Worm (Caenorhabditis elegans): Measurements from ENCODE around the gene lst-4.

Gene lst-4

DNA sequence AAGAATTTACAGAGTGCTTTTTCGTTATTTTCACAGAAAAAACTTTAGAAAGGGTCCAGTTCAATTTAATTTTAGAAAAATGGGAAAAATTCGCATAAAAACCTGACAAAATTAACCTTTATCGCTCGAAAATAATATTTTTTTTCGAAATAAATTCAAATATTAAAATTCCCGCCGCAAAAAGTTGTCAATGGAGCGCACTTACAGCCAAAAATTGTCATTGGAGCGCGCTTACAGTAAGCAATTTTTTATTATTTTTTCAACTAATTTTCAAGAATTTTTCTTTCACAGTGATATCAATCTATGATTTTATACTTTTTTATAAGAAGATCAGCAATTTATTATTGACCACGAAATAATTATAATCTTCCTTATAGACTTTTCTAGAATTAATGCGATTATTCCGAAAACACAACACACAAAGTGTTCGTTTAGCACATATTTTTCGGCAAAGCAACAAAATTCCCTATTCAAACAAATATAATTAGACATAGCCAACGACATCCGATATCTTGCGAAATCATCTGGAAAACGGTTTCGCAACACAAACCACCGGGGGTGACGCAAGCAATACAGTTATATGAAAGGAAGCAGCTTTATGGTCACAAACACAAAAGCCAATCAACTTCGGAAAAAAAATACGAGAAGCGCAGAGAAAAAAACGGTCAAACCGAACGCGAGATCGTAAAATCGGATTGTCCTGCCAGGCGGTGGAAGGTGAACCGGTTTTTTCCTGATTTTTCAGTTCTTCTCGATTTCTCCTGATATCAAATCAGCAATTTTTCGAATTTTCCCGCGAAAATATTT lies 728 bp upstream of the lst-4 start:
- TF ChIP-seq tbx-37 (GFP tag; conservative IDR thresholded peaks at IDR 0.05) (no peak), scrt-1 (GFP tag; IDR thresholded peaks at IDR 0.05) (no peak), aly-1 (tag; optimal IDR thresholded peaks at IDR 0.05) (no peak), sea-1 (GFP tag; conservative IDR thresholded peaks at IDR 0.05) (no peak), ets-7 (tag; optimal IDR thresholded peaks at IDR 0.05) (no peak), hnd-1 (tag; optimal IDR thresholded peaks at IDR 0.05) (no peak), flt-1 (GFP tag; IDR thresholded peaks at IDR 0.05) (no peak), tra-4 (tag; optimal IDR thresholded peaks at IDR 0.05) (no peak), F13C5.2 (tag; optimal IDR thresholded peaks at IDR 0.05) (no peak), hmg-4 (GFP tag; optimal IDR thresholded peaks at IDR 0.05) (no peak), ceh-36 (tag; optimal IDR thresholded peaks at IDR 0.05) (no peak), tbx-11 (GFP tag; IDR thresholded peaks at IDR 0.05) (no peak), pes-1 (GFP tag; IDR thresholded peaks at IDR 0.05) (no peak), hmbx-1 (tag; optimal IDR thresholded peaks at IDR 0.05) (no peak)

DNA sequence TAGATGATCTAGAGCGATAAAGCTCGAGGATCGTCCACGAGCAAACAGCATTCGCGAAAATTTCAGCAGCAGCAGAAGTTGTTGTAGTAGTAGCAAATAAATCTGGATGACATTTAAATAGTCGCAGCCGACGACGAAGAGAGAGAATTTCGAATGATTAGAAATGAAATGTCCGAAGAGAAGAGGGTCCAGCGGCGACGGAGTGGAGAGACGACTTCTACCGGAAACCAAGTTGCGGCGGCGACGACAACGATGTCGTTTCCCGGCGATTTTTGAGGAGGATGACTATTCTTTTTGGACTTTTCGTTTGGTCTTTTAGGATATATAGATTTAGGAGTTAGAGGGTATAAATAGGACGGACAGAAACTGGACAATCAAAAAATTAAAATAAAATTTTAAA lies 3.3 kb downstream of the lst-4 start:
- TF ChIP-seq hmg-4 (GFP tag; optimal IDR thresholded peaks at IDR 0.05) (no peak), ceh-13 (GFP tag; optimal IDR thresholded peaks at IDR 0.05) (no peak), ets-7 (tag; optimal IDR thresholded peaks at IDR 0.05) (no peak), F13C5.2 (tag; optimal IDR thresholded peaks at IDR 0.05) (no peak), tbx-11 (GFP tag; IDR thresholded peaks at IDR 0.05) (no peak), sea-1 (GFP tag; conservative IDR thresholded peaks at IDR 0.05) (no peak), hmbx-1 (tag; optimal IDR thresholded peaks at IDR 0.05) (no peak), scrt-1 (GFP tag; IDR thresholded peaks at IDR 0.05) (no peak), tbx-37 (GFP tag; conservative IDR thresholded peaks at IDR 0.05) (no peak), ceh-36 (tag; optimal IDR thresholded peaks at IDR 0.05) (no peak), aly-1 (tag; optimal IDR thresholded peaks at IDR 0.05) (no peak), tra-4 (tag; optimal IDR thresholded peaks at IDR 0.05) (no peak), hnd-1 (tag; optimal IDR thresholded peaks at IDR 0.05) (no peak), pes-1 (GFP tag; IDR thresholded peaks at IDR 0.05) (no peak), flt-1 (GFP tag; IDR thresholded peaks at IDR 0.05) (no peak)

DNA sequence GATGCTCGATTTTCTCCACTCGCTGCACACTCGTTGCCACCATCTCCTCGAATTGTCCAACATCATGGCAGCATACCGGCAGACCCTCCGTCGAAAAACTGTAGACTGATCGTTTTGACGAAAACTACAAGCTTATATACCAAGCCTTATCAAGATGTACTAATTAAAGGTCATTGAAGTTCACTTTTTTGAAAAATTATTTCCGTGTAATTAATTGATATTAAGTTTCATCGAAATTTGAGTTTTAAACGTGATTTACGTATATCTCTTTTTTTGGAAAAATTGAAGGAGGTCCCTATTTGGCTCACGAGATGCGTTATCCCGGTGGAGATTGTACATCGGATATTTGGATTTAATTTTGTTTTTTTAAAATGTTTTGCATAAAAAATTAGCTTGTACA lies 9.0 kb downstream of the lst-4 start, which contains the start of gene Y37A1B.4:
TSS of gene Y37A1B.4 (minus strand) at position 101 of the 400 bp plus-strand sequence.
- TF ChIP-seq scrt-1 (GFP tag; IDR thresholded peaks at IDR 0.05) (no peak), hmg-4 (GFP tag; optimal IDR thresholded peaks at IDR 0.05) (no peak), hnd-1 (tag; optimal IDR thresholded peaks at IDR 0.05) (no peak), aly-1 (tag; optimal IDR thresholded peaks at IDR 0.05) (no peak), tbx-37 (GFP tag; conservative IDR thresholded peaks at IDR 0.05) (no peak), ceh-13 (GFP tag; optimal IDR thresholded peaks at IDR 0.05) (no peak), F13C5.2 (tag; optimal IDR thresholded peaks at IDR 0.05) (no peak), hmbx-1 (tag; optimal IDR thresholded peaks at IDR 0.05) (no peak)

DNA sequence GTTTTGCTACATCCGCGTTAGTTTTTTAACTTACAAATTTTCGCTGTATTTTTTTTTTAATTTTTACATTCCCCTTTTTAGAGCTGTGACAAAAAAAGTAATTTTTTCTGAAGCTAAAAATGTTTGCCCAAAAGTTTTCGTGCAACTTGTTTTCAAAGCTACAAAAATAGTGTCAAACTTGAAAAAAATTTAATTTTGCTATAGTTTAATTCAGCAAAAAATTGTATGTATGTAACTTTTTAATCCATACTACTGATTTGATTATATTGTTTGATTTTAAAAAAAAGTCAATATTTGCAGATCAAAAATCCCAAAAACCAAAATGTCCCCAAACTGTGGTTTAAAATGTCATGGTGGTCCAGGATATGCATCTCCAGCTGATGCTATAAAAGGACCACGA lies 18.8 kb downstream of the lst-4 start, which contains the start of gene semo-1:
TSS of gene semo-1 (plus strand) at position 301 of the 400 bp plus-strand sequence.
- no peak for TF ChIP-seq ama-1 (optimal IDR thresholded peaks at IDR 0.05)
- no peak for TF ChIP-seq ceh-36 (tag; optimal IDR thresholded peaks at IDR 0.05)
- TF ChIP-seq tra-4 (tag; optimal IDR thresholded peaks at IDR 0.05), result no peak
- no peak for TF ChIP-seq F13C5.2 (tag; optimal IDR thresholded peaks at IDR 0.05)
- TF ChIP-seq tbx-11 (GFP tag; IDR thresholded peaks at IDR 0.05), result no peak
- TF ChIP-seq pes-1 (GFP tag; IDR thresholded peaks at IDR 0.05), result no peak
- no peak for TF ChIP-seq B0310.2 (tag; optimal IDR thresholded peaks at IDR 0.05)
- no peak for TF ChIP-seq aly-1 (tag; optimal IDR thresholded peaks at IDR 0.05)
- no peak for TF ChIP-seq hnd-1 (tag; optimal IDR thresholded peaks at IDR 0.05)

DNA sequence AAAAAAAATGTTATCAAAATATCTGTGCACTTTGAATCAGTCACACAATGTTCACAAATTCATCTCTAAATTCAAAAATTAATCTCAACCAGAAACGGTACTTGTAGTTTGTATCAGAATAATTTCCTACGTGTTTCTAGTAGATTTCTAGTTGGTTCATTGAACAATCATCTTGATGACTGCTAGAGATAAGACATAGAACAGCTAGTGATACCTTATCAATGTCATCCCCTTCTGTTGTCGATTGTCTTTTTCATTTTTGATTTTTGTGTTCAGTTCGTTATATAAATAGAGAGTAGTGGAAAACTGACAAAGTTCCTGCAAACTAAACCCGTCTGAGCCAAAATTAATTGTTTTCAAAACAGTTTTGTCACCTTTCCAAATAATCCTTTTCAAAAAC lies 19.2 kb downstream of the lst-4 start:
- TF ChIP-seq pes-1 (GFP tag; IDR thresholded peaks at IDR 0.05) (no peak), tra-4 (tag; optimal IDR thresholded peaks at IDR 0.05) (no peak)

DNA sequence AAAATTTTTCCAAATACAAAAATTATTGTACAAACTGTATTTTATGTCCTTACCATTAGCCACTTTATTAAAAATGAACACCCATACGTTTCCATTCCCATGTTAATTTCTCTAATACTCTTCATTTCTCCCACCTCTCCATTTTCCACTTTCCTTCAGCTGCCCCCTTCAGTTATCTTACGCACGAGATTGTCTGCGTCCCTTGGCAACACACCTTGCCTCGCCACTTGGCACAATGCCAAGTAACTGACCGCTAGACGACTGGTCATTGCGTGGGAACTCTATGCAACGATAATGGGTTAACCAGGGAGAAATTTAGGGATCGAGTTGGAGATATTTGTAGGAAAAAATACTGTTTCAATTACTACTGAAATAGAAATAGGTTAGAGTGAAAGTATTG lies 22.9 kb downstream of the lst-4 start:
- no peak for TF ChIP-seq ets-7 (tag; optimal IDR thresholded peaks at IDR 0.05)
- TF ChIP-seq hnd-1 (tag; optimal IDR thresholded peaks at IDR 0.05), result no peak
- no peak for TF ChIP-seq ama-1 (optimal IDR thresholded peaks at IDR 0.05)
- TF ChIP-seq hmg-4 (GFP tag; optimal IDR thresholded peaks at IDR 0.05), result no peak
- no peak for TF ChIP-seq pes-1 (GFP tag; IDR thresholded peaks at IDR 0.05)
- no peak for TF ChIP-seq flt-1 (GFP tag; IDR thresholded peaks at IDR 0.05)
- peak; percentile 65 for TF ChIP-seq F13C5.2 (tag; optimal IDR thresholded peaks at IDR 0.05)

DNA sequence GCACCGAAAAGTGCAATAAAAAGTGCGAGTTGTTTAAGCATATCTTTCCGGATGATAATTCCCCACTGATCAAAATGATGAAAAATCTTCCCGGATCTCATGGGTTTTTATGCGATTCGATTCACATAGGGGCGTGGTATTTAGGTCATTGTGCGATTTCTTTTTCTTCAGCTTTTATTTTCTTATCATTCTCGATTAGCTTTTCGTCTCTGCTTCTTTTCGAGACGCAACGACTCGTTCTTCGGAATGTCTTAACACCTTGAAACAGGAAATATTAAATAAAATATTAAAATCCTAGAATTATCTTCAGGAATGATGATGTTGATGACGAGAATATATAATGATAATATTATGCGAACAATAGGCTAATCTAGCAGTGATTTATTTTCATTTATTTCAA lies 26.0 kb downstream of the lst-4 start, which contains the start of gene Y37A1B.7:
TSS of gene Y37A1B.7 (minus strand) at position 101 of the 400 bp plus-strand sequence.
- TF ChIP-seq F13C5.2 (tag; optimal IDR thresholded peaks at IDR 0.05) (no peak), B0310.2 (tag; optimal IDR thresholded peaks at IDR 0.05) (no peak), aly-1 (tag; optimal IDR thresholded peaks at IDR 0.05) (no peak), scrt-1 (GFP tag; IDR thresholded peaks at IDR 0.05) (no peak), hnd-1 (tag; optimal IDR thresholded peaks at IDR 0.05) (no peak), tra-4 (tag; optimal IDR thresholded peaks at IDR 0.05) (no peak)

DNA sequence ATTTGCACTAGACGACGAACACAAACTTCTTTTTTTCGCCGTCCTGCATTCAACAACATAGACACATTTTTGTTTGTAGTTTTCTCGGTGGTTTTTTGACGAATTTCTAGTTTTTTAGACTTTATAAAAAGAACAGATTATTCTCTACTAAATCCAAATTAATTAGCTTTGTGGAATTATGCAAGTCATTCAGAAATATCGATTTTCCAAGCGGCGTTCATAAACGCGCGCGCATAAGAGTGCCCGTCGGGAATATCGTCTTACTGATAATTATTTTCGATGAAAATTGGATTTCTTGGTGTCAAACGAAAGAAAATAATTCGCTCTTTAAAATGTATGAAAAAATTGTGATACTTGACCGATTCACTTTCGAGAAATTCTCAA lies 35.1 kb downstream of the lst-4 start:
- TF ChIP-seq sea-1 (GFP tag; conservative IDR thresholded peaks at IDR 0.05) (no peak), F13C5.2 (tag; optimal IDR thresholded peaks at IDR 0.05) (no peak), ets-7 (tag; optimal IDR thresholded peaks at IDR 0.05) (no peak), tra-4 (tag; optimal IDR thresholded peaks at IDR 0.05) (no peak), pes-1 (GFP tag; IDR thresholded peaks at IDR 0.05) (no peak), tbx-37 (GFP tag; conservative IDR thresholded peaks at IDR 0.05) (no peak), B0310.2 (tag; optimal IDR thresholded peaks at IDR 0.05) (no peak), ceh-36 (tag; optimal IDR thresholded peaks at IDR 0.05) (no peak), scrt-1 (GFP tag; IDR thresholded peaks at IDR 0.05) (no peak), hnd-1 (tag; optimal IDR thresholded peaks at IDR 0.05) (no peak), tbx-11 (GFP tag; IDR thresholded peaks at IDR 0.05) (no peak), flt-1 (GFP tag; IDR thresholded peaks at IDR 0.05) (no peak), ceh-13 (GFP tag; optimal IDR thresholded peaks at IDR 0.05) (no peak), aly-1 (tag; optimal IDR thresholded peaks at IDR 0.05) (no peak), hmbx-1 (tag; optimal IDR thresholded peaks at IDR 0.05) (no peak), ama-1 (optimal IDR thresholded peaks at IDR 0.05) (no peak), hmg-4 (GFP tag; optimal IDR thresholded peaks at IDR 0.05) (no peak)
